Worm (Caenorhabditis elegans): ENCODE data around the gene B0285.3.

- TF ChIP-seq snpc-4 (tag; optimal IDR thresholded peaks at IDR 0.05), result no peak
- no peak for TF ChIP-seq nhr-237 (tag; optimal IDR thresholded peaks at IDR 0.05)
- no peak for TF ChIP-seq nhr-20 (tag; optimal IDR thresholded peaks at IDR 0.05)
Observed at ce11 chrIII:4370585-4370984, 27.4 kb upstream of the B0285.3 start, which contains the start of gene ckb-3.

Measured in whole organism, L1 larva.